Worm (Caenorhabditis elegans): ENCODE measurements around the gene dhhc-4.
A peak's percentile ranks its signal among the peaks of the same experiment; 100 is the strongest.

dhhc-4 gene

DNA sequence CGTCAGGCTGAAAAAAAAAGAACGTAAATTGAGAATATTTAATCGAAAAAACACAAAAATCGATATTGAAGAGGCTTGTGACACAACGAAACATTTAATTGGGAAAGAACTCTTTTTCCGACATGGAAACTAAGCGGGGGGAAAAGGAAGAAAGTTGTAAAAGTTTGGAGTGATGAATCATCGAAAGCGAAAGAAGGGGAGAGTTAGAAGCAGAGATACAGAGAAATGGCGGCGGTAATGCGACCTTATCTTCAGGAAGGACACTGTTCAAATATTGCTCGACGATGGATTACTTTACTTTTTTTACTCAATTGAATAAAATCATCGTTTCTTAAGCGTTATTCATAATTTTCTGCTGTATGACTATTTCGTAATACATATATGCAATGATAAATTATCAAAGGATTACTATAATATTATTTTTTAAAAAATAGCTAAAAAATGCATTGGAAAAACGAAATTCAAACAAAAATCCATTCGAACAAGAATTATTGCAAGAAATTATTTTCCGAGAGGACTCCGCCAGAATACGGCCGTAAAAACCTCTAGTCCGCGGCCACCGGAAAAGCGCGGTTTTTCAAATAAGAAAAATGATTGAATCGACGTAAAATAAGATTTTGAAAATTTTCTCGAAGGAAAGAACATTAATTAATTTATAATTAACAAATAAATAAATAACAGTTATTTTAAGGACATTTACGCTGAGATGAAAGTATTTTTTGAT, at the start of gene dhhc-4:
Gene dhhc-4 (minus strand): TSS at position 13 of the 724 bp plus-strand sequence.
- no peak for TF ChIP-seq attf-4 (tag; optimal IDR thresholded peaks at IDR 0.05)
- TF ChIP-seq unc-62 (GFP tag; optimal IDR thresholded peaks at IDR 0.05 in 1 of 2): peak in 1 of 2 experiments; percentile 59
- TF ChIP-seq unc-62 (tag; optimal IDR thresholded peaks at IDR 0.05): no peak
- 0 out of 2 replicates have a peak, but pooled peaks have one; percentile 22 for TF ChIP-seq zfp-3 (GFP tag; conservative IDR thresholded peaks at IDR 0.05)
- TF ChIP-seq ztf-11 (tag; optimal IDR thresholded peaks at IDR 0.05): no peak
- TF ChIP-seq rbr-2 (tag; optimal IDR thresholded peaks at IDR 0.05): peak; percentile 51
- no peak for TF ChIP-seq ZK546.5 (tag; optimal IDR thresholded peaks at IDR 0.05)
- peak; percentile 94 for TF ChIP-seq ZK337.2 (GFP tag; IDR thresholded peaks at IDR 0.05)
- TF ChIP-seq hlh-30 (tag; optimal IDR thresholded peaks at IDR 0.05; ENCODE audit: insufficient read depth): peak; percentile 20
- TF ChIP-seq daf-12 (tag; optimal IDR thresholded peaks at IDR 0.05): no peak
- TF ChIP-seq F37D6.2 (tag; optimal IDR thresholded peaks at IDR 0.05): peak; percentile 19
- TF ChIP-seq ceh-32 (tag; optimal IDR thresholded peaks at IDR 0.05; ENCODE audit: poor library complexity): peak; percentile 19
- peak; percentile 5 for TF ChIP-seq pqm-1 (tag; optimal IDR thresholded peaks at IDR 0.05)
- TF ChIP-seq tag-97 (GFP tag; IDR thresholded peaks at IDR 0.05): 0 out of 2 replicates have a peak, but pooled peaks have one; percentile 58
- TF ChIP-seq ama-1 (optimal IDR thresholded peaks at IDR 0.05): no peak
- TF ChIP-seq jun-1 (tag; optimal IDR thresholded peaks at IDR 0.05): no peak
- no peak for TF ChIP-seq lin-29 (GFP tag; IDR thresholded peaks at IDR 0.05)
- no peak for TF ChIP-seq skn-1 (tag; optimal IDR thresholded peaks at IDR 0.05)
- TF ChIP-seq nhr-41 (GFP tag; IDR thresholded peaks at IDR 0.05): no peak
- no peak for TF ChIP-seq saeg-2 (GFP tag; IDR thresholded peaks at IDR 0.05)
- no peak for TF ChIP-seq pha-4 (GFP tag; IDR thresholded peaks at IDR 0.05)
- no peak for TF ChIP-seq pha-4 (tag; optimal IDR thresholded peaks at IDR 0.05)
- no peak for TF ChIP-seq unc-39 (tag; optimal IDR thresholded peaks at IDR 0.05)
- peak; percentile 57 for TF ChIP-seq nhr-102 (tag; optimal IDR thresholded peaks at IDR 0.05)
- TF ChIP-seq dmd-9 (GFP tag; IDR thresholded peaks at IDR 0.05): peak; percentile 79
- peak; percentile 94 for TF ChIP-seq dpl-1 (GFP tag; optimal IDR thresholded peaks at IDR 0.05)
- TF ChIP-seq T20F7.1 (GFP tag; optimal IDR thresholded peaks at IDR 0.05): peak; percentile 11
- peak; percentile 99 for TF ChIP-seq mes-2 (tag; optimal IDR thresholded peaks at IDR 0.05; ENCODE audit: poor library complexity, severe bottlenecking)
- TF ChIP-seq lsy-2 (tag; optimal IDR thresholded peaks at IDR 0.05): peak in 1 of 2 experiments; percentile 71
- peak; percentile 54; the same call in 1 of the 2 replicates for TF ChIP-seq Y48G9A.11 (GFP tag; IDR thresholded peaks at IDR 0.05)
- no peak for TF ChIP-seq cey-2 (tag; optimal IDR thresholded peaks at IDR 0.05; ENCODE audit: borderline replicate concordance, insufficient read depth)
- TF ChIP-seq duxl-1 (tag; optimal IDR thresholded peaks at IDR 0.05; ENCODE audit: poor library complexity): peak; percentile 39
- 0 out of 2 replicates have a peak, but pooled peaks have one; percentile 14 for TF ChIP-seq daf-19 (GFP tag; conservative IDR thresholded peaks at IDR 0.05)
- TF ChIP-seq R02D3.7 (tag; optimal IDR thresholded peaks at IDR 0.05): no peak
- TF ChIP-seq daf-8 (GFP tag; IDR thresholded peaks at IDR 0.05): no peak
- TF ChIP-seq nhr-111 (GFP tag; optimal IDR thresholded peaks at IDR 0.05): no peak
- TF ChIP-seq aha-1 (tag): peak; percentile 13
- no peak for TF ChIP-seq aly-2 (tag; optimal IDR thresholded peaks at IDR 0.05)
- peak; percentile 48 for TF ChIP-seq mep-1 (tag; optimal IDR thresholded peaks at IDR 0.05)
- no peak for TF ChIP-seq nhr-48 (tag; optimal IDR thresholded peaks at IDR 0.05)
- TF ChIP-seq nhr-10 (tag; optimal IDR thresholded peaks at IDR 0.05): no peak
- TF ChIP-seq daf-16 (GFP tag; optimal IDR thresholded peaks at IDR 0.05): peak in 1 of 2 experiments; percentile 10
- TF ChIP-seq daf-16 (tag; optimal IDR thresholded peaks at IDR 0.05): no peak
- TF ChIP-seq arid-1 (GFP tag; conservative IDR thresholded peaks at IDR 0.05): no peak
- TF ChIP-seq ctbp-1 (GFP tag; IDR thresholded peaks at IDR 0.05): no peak
- no peak for TF ChIP-seq lin-1 (GFP tag; IDR thresholded peaks at IDR 0.05)
- no peak for TF ChIP-seq lin-13 (GFP tag; optimal IDR thresholded peaks at IDR 0.05)
- no peak for TF ChIP-seq egl-43 (GFP tag; IDR thresholded peaks at IDR 0.05)
- TF ChIP-seq nhr-76 (tag; optimal IDR thresholded peaks at IDR 0.05): no peak
- TF ChIP-seq sdz-12 (GFP tag; optimal IDR thresholded peaks at IDR 0.05): peak; percentile 54
- TF ChIP-seq mdt-29 (GFP tag; IDR thresholded peaks at IDR 0.05): no peak
